Fruit fly (Drosophila melanogaster) whole organism, embryonic: ENCODE data around the gene D1.

Experiments
- B-H1 ChIP-seq: fragments of 200-800 bp; sonication (Bioruptor generic); IDR thresholded peaks from 3 replicates; pipeline ENCODE4 v1.3.6; 2022; ENCODE audit warnings: missing biosample characterization, missing genetic modification characterization
- CG10543 ChIP-seq: fragments of 200-800 bp; sonication (Bioruptor generic); optimal IDR thresholded peaks from 3 replicates; lab custom pipeline; 2017; ENCODE audit warnings: missing biosample characterization, mild to moderate bottlenecking, missing genetic modification characterization, moderate library complexity
- CG10654 ChIP-seq: fragments of 200-800 bp; sonication (Bioruptor generic); optimal IDR thresholded peaks from 2 replicates; lab custom pipeline; 2016; ENCODE audit warnings: missing biosample characterization, missing genetic modification characterization
- CG11398 ChIP-seq: fragments of 200-800 bp; sonication (Bioruptor generic); optimal IDR thresholded peaks from 2 replicates; lab custom pipeline; 2016; ENCODE audit warnings: missing biosample characterization, missing genetic modification characterization
- CG11560 ChIP-seq: fragments of 200-800 bp; sonication (Bioruptor generic); IDR thresholded peaks from 3 replicates; pipeline ENCODE4 v1.3.6; 2022; ENCODE audit warnings: missing biosample characterization, missing genetic modification characterization
- CG12155 ChIP-seq: fragments of 200-800 bp; sonication (Bioruptor generic); optimal IDR thresholded peaks from 3 replicates; lab custom pipeline; 2016; ENCODE audit warnings: missing biosample characterization, missing genetic modification characterization
- CG12744 ChIP-seq: fragments of 200-800 bp; sonication (Bioruptor generic); optimal IDR thresholded peaks from 2 replicates; lab custom pipeline; 2016; ENCODE audit warnings: missing biosample characterization, missing genetic modification characterization
- CG1647 ChIP-seq: fragments of 200-800 bp; sonication (Bioruptor generic); optimal IDR thresholded peaks from 3 replicates; lab custom pipeline; 2016; ENCODE audit warnings: missing biosample characterization, missing genetic modification characterization
- CG17186 ChIP-seq: fragments of 200-800 bp; sonication (Bioruptor generic); optimal IDR thresholded peaks from 3 replicates; lab custom pipeline; 2017; ENCODE audit warnings: missing biosample characterization, missing genetic modification reagents, missing genetic modification characterization
- CG17829 ChIP-seq: fragments of 200-800 bp; optimal IDR thresholded peaks from 2 replicates; lab custom pipeline; 2019; ENCODE audit warnings: missing biosample characterization, mild to moderate bottlenecking, missing genetic modification characterization, moderate library complexity
- CG18262 ChIP-seq: fragments of 200-800 bp; optimal IDR thresholded peaks from 3 replicates; lab custom pipeline; 2019; ENCODE audit warnings: missing biosample characterization, mild to moderate bottlenecking, missing genetic modification characterization, moderate library complexity
- CG2202 ChIP-seq: fragments of 200-800 bp; sonication (Bioruptor generic); optimal IDR thresholded peaks from 2 replicates; lab custom pipeline; 2018; ENCODE audit warnings: missing biosample characterization, mild to moderate bottlenecking, missing genetic modification characterization
- CG31365 ChIP-seq: fragments of 200-800 bp; sonication (Bioruptor generic); optimal IDR thresholded peaks from 2 replicates; lab custom pipeline; 2018; ENCODE audit warnings: missing biosample characterization, mild to moderate bottlenecking, missing genetic modification characterization
- CG31441 ChIP-seq: fragments of 200-800 bp; sonication (Bioruptor generic); IDR thresholded peaks from 2 replicates; pipeline ENCODE4 v1.3.6; 2022; ENCODE audit warnings: missing biosample characterization, missing genetic modification characterization
- CG7963 ChIP-seq: fragments of 200-800 bp; sonication (Bioruptor generic); IDR thresholded peaks from 3 replicates; pipeline ENCODE4 v1.3.6; 2022; ENCODE audit warnings: missing biosample characterization, missing genetic modification characterization; ENCODE audit not compliant: partially characterized antibody
- CG7987 ChIP-seq: fragments of 200-800 bp; sonication (Bioruptor generic); optimal IDR thresholded peaks from 2 replicates; lab custom pipeline; 2018; ENCODE audit warnings: missing biosample characterization, mild to moderate bottlenecking, missing genetic modification characterization, moderate library complexity
- CG8089 ChIP-seq: fragments of 200-800 bp; sonication (Bioruptor generic); optimal IDR thresholded peaks from 3 replicates; lab custom pipeline; 2016; ENCODE audit warnings: missing biosample characterization, missing genetic modification characterization
- CG8388 ChIP-seq: fragments of 200-800 bp; sonication (Bioruptor generic); optimal IDR thresholded peaks from 2 replicates; lab custom pipeline; 2019; ENCODE audit warnings: missing biosample characterization, mild to moderate bottlenecking, missing genetic modification characterization, moderate library complexity
- CG8478 ChIP-seq: fragments of >200 bp; optimal IDR thresholded peaks from 2 replicates; lab custom pipeline; 2018
- CG9817 ChIP-seq: fragments of 200-800 bp; sonication (Bioruptor generic); optimal IDR thresholded peaks from 2 replicates; lab custom pipeline; 2018; ENCODE audit warnings: missing biosample characterization, mild to moderate bottlenecking, missing genetic modification characterization, moderate library complexity
- Dbx ChIP-seq: fragments of 200-800 bp; sonication (Bioruptor generic); IDR thresholded peaks from 3 replicates; pipeline ENCODE4 v1.3.6; 2022; ENCODE audit warnings: missing biosample characterization, missing genetic modification characterization
- Drgx ChIP-seq: fragments of 200-800 bp; sonication (Bioruptor generic); IDR thresholded peaks from 2 replicates; pipeline ENCODE4 v1.3.6; 2022; ENCODE audit warnings: missing biosample characterization, missing genetic modification characterization
- E2f2 ChIP-seq: fragments of 200-800 bp; sonication (Bioruptor generic); IDR thresholded peaks from 2 replicates; pipeline ENCODE4 v1.3.6; 2022; ENCODE audit warnings: missing biosample characterization, missing genetic modification characterization
- Ets65A ChIP-seq: fragments of 200-800 bp; sonication (Bioruptor generic); peaks from one replicate; lab custom pipeline; 2016; ENCODE audit warnings: missing biosample characterization, missing genetic modification characterization
- HLH54F ChIP-seq: fragments of 200-800 bp; sonication (Bioruptor generic); optimal IDR thresholded peaks from 3 replicates; lab custom pipeline; 2016; ENCODE audit warnings: missing biosample characterization, missing genetic modification characterization
- Hey ChIP-seq: fragments of 200-800 bp; sonication (Bioruptor generic); optimal IDR thresholded peaks from 3 replicates; lab custom pipeline; 2018; ENCODE audit warnings: missing biosample characterization, mild to moderate bottlenecking, missing genetic modification characterization
- Hr78 ChIP-seq, 2 experiments: fragments of 200-800 bp in 1 of 2; fragments of >200 bp in 1 of 2; sonication (Bioruptor generic) in 1 of 2; optimal IDR thresholded peaks; 2 replicates each; lab custom pipeline; 2017 to 2019; ENCODE audit warnings: missing biosample characterization in 2 of 2, missing genetic modification characterization in 2 of 2, mild to moderate bottlenecking in 1 of 2, moderate library complexity in 1 of 2
- Lpt ChIP-seq: fragments of >200 bp; optimal IDR thresholded peaks from 2 replicates; lab custom pipeline; 2018; ENCODE audit warnings: missing biosample characterization, missing genetic modification characterization
- Poxn ChIP-seq: fragments of 200-800 bp; sonication (Bioruptor generic); IDR thresholded peaks from 2 replicates; pipeline ENCODE4 v1.3.6; 2022; ENCODE audit warnings: missing biosample characterization, missing genetic modification characterization
- Ravus ChIP-seq: fragments of 200-800 bp; sonication (Bioruptor generic); IDR thresholded peaks from 2 replicates; pipeline ENCODE4 v1.3.6; 2022; ENCODE audit warnings: missing biosample characterization, missing genetic modification characterization
- bab2 ChIP-seq: fragments of 200-800 bp; sonication (Bioruptor generic); optimal IDR thresholded peaks from 2 replicates; lab custom pipeline; 2016; ENCODE audit warnings: missing biosample characterization, missing genetic modification characterization
- br ChIP-seq: fragments of >200 bp; optimal IDR thresholded peaks from 2 replicates; lab custom pipeline; 2017
- cas ChIP-seq: fragments of 200-800 bp; sonication (Bioruptor generic); IDR thresholded peaks from 2 replicates; pipeline ENCODE4 v1.3.6; 2022; ENCODE audit warnings: missing biosample characterization, missing genetic modification characterization
- crc ChIP-seq: fragments of 200-800 bp; sonication (Bioruptor generic); optimal IDR thresholded peaks from 2 replicates; lab custom pipeline; 2016; ENCODE audit warnings: missing biosample characterization, missing genetic modification characterization
- croc ChIP-seq: fragments of 200-800 bp; sonication (Bioruptor generic); conservative IDR thresholded peaks from 3 replicates; pipeline ENCODE4 v1.3.6; 2022; ENCODE audit warnings: missing biosample characterization, missing genetic modification characterization
- crol ChIP-seq: fragments of 200-800 bp; sonication (Bioruptor generic); IDR thresholded peaks from 2 replicates; pipeline ENCODE4 v1.3.6; 2022; ENCODE audit warnings: missing biosample characterization, missing genetic modification characterization
- dm ChIP-seq: fragments of 200-800 bp; sonication (Bioruptor generic); optimal IDR thresholded peaks from 3 replicates; lab custom pipeline; 2016; ENCODE audit warnings: missing biosample characterization, missing genetic modification characterization
- grn ChIP-seq: fragments of 200-800 bp; sonication (Bioruptor generic); optimal IDR thresholded peaks from 3 replicates; lab custom pipeline; 2017; ENCODE audit warnings: missing biosample characterization, missing genetic modification characterization
- ham ChIP-seq: fragments of 200-800 bp; sonication (Bioruptor generic); IDR thresholded peaks from 2 replicates; pipeline ENCODE4 v1.3.6; 2022; ENCODE audit warnings: missing biosample characterization, missing genetic modification characterization
- lola ChIP-seq, 3 experiments: fragments of >200 bp in 2 of 3; fragments of 200-800 bp in 1 of 3; sonication (Bioruptor generic) in 1 of 3; optimal IDR thresholded peaks; 2 replicates each; lab custom pipeline; 2017 to 2019; ENCODE audit warnings: missing biosample characterization in 3 of 3, missing genetic modification characterization in 3 of 3, mild to moderate bottlenecking in 1 of 3, moderate library complexity in 1 of 3
- mirr ChIP-seq: fragments of 200-800 bp; sonication (Bioruptor generic); optimal IDR thresholded peaks from 3 replicates; lab custom pipeline; 2018; ENCODE audit warnings: missing biosample characterization, mild to moderate bottlenecking, missing genetic modification characterization
- nerfin-1 ChIP-seq: fragments of 200-800 bp; sonication (Bioruptor generic); optimal IDR thresholded peaks from 3 replicates; lab custom pipeline; 2019; ENCODE audit warnings: missing biosample characterization, mild to moderate bottlenecking, missing genetic modification characterization, moderate library complexity
- oc ChIP-seq: fragments of 200-800 bp; sonication (Bioruptor generic); optimal IDR thresholded peaks from 2 replicates; lab custom pipeline; 2018; ENCODE audit warnings: missing biosample characterization, mild to moderate bottlenecking, missing genetic modification characterization, moderate library complexity
- slbo ChIP-seq: fragments of 200-800 bp; sonication (Bioruptor generic); IDR thresholded peaks from 2 replicates; pipeline ENCODE4 v1.3.6; 2022; ENCODE audit warnings: missing biosample characterization, missing genetic modification characterization
- slp2 ChIP-seq: fragments of 200-800 bp; sonication (Bioruptor generic); optimal IDR thresholded peaks from 2 replicates; lab custom pipeline; 2016; ENCODE audit warnings: missing biosample characterization, missing genetic modification characterization
- toy ChIP-seq: fragments of 200-800 bp; sonication (Bioruptor generic); IDR thresholded peaks from 2 replicates; pipeline ENCODE4 v1.3.6; 2022; ENCODE audit warnings: missing biosample characterization, missing genetic modification characterization
- trem ChIP-seq: fragments of 200-800 bp; optimal IDR thresholded peaks from 3 replicates; lab custom pipeline; 2019; ENCODE audit warnings: missing biosample characterization, mild to moderate bottlenecking, missing genetic modification characterization, moderate library complexity
- trh ChIP-seq: fragments of 200-800 bp; sonication (Bioruptor generic); optimal IDR thresholded peaks from 2 replicates; lab custom pipeline; 2016; ENCODE audit warnings: missing biosample characterization, missing genetic modification characterization
- ttk ChIP-seq: fragments of 200-800 bp; sonication (Bioruptor generic); IDR thresholded peaks from 2 replicates; pipeline ENCODE4 v2.1.2; 2022; ENCODE audit warnings: missing biosample characterization, missing genetic modification characterization
- wek ChIP-seq: fragments of 200-800 bp; sonication (Bioruptor generic); optimal IDR thresholded peaks from 3 replicates; lab custom pipeline; 2018; ENCODE audit warnings: missing biosample characterization, mild to moderate bottlenecking, missing genetic modification characterization, moderate library complexity
- zen ChIP-seq: fragments of 200-800 bp; sonication (Bioruptor generic); optimal IDR thresholded peaks from 3 replicates; lab custom pipeline; 2018; ENCODE audit warnings: missing biosample characterization, mild to moderate bottlenecking, missing genetic modification characterization, moderate library complexity

The D1 gene

DNA sequence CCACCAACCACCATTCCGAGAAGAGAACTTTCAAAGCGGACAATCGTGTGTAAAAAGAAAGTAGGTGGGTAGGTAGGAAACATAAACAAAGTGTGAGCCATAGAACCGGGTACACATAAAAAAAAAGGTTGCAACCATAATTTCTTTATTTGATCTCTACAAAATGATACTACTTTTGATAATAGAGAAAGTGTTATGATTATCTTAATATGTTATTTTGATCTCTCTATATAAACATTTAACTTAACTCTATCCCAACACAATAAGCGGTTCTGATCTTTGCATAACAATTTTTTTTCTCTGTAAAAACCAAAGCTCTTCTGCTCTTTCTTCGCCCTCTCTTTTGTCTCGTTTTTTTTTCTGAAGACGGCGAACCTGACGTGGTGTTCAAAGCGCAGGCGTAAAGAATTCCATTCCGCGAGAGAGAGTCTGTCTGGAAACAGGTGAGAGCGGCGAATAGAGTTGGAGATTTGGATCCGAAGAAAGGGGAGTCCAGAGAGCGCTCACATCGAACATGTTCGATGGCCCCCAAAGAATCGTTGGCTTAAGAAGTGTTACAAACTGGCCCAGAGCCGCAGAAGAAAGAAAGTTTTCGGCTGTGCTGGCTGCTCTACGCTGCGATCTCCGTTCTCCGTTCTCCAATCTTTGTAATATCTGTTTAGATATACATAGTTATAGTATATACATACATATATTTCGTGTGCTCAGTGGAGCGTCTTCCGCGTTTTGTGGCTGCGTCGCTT is 6.6 kb upstream of the D1 start (continued):
- TF ChIP-seq Ravus (no peak), grn (GFP tag; lab: Kevin White, UChicago) (no peak), dm (GFP tag; lab: Kevin White, UChicago) (peak; percentile 39), Hey (tag; lab: Kevin White, UChicago) (no peak), CG2202 (tag; lab: Kevin White, UChicago) (peak; percentile 71), br (no peak), nerfin-1 (tag; lab: Kevin White, UChicago) (peak; percentile 80), Poxn (GFP tag; lab: Robert Waterston, UW) (no peak), mirr (no peak), CG17186 (GFP tag; lab: Kevin White, UChicago) (no peak), B-H1 (GFP tag; lab: Robert Waterston, UW) (no peak), lola (GFP tag; optimal IDR thresholded peaks at IDR 0.05; lab: Kevin White, UChicago) (peak in 1 of 3 experiments; percentile 81), crol (GFP tag; lab: Robert Waterston, UW) (no peak), CG12744 (GFP tag; lab: Kevin White, UChicago) (no peak), crc (no peak), CG7987 (GFP tag; lab: Kevin White, UChicago) (no peak), CG31365 (tag; lab: Kevin White, UChicago) (no peak), croc (GFP tag; lab: Robert Waterston, UW) (peak; percentile 57; the same call in 2 of the 3 replicates), slbo (peak; percentile 57), trh (GFP tag; lab: Kevin White, UChicago) (no peak), trem (tag; lab: Kevin White, UChicago) (peak; percentile 80), CG12155 (GFP tag; lab: Kevin White, UChicago) (no peak), CG10543 (GFP tag; lab: Kevin White, UChicago) (no peak), CG7963 (GFP tag; lab: Robert Waterston, UW) (no peak), CG31441 (GFP tag; lab: Robert Waterston, UW) (peak; percentile 83), CG8478 (lab: Kevin White, UChicago) (no peak), slp2 (GFP tag; lab: Kevin White, UChicago) (peak; percentile 21), CG10654 (GFP tag; lab: Kevin White, UChicago) (peak; percentile 20), wek (GFP tag; lab: Kevin White, UChicago) (no peak), CG9817 (tag; lab: Kevin White, UChicago) (peak; percentile 29), CG11560 (tag; lab: Robert Waterston, UW) (no peak), cas (GFP tag; lab: Robert Waterston, UW) (no peak), toy (no peak), bab2 (GFP tag; lab: Kevin White, UChicago) (peak; percentile 38), ham (GFP tag; lab: Robert Waterston, UW) (no peak), E2f2 (GFP tag; lab: Robert Waterston, UW) (no peak; the same call in 1 of the 2 replicates), zen (tag; lab: Kevin White, UChicago) (peak; percentile 49), Lpt (no peak), Hr78 (GFP tag; optimal IDR thresholded peaks at IDR 0.05; lab: Kevin White, UChicago) (peak in 1 of 2 experiments; percentile 53), Ets65A (GFP tag; lab: Kevin White, UChicago) (no peak), oc (tag; lab: Kevin White, UChicago) (peak; percentile 87), CG8089 (GFP tag; lab: Kevin White, UChicago) (no peak), CG17829 (tag; lab: Kevin White, UChicago) (peak; percentile 82), HLH54F (GFP tag; lab: Kevin White, UChicago) (no peak), ttk (GFP tag; lab: Robert Waterston, UW) (0 out of 2 replicates have a peak, but pooled peaks have one; percentile 58), CG8388 (peak; percentile 84), CG11398 (GFP tag; lab: Kevin White, UChicago) (peak; percentile 45), CG1647 (GFP tag; lab: Kevin White, UChicago) (no peak), Drgx (GFP tag; lab: Robert Waterston, UW) (peak; percentile 63), Dbx (GFP tag; lab: Robert Waterston, UW) (no peak), CG18262 (tag; lab: Kevin White, UChicago) (peak; percentile 80)
